Fruit fly (Drosophila melanogaster) whole organism, embryonic: ENCODE results near the gene DhpD.

Experiments
- Bgb ChIP-seq: fragments of 200-800 bp; sonication (Bioruptor generic); IDR thresholded peaks from 2 replicates; pipeline ENCODE4 v1.3.6; 2022; ENCODE audit warnings: missing biosample characterization, missing genetic modification characterization; ENCODE audit not compliant: partially characterized antibody
- CG11093 ChIP-seq: fragments of 200-800 bp; sonication (Bioruptor generic); IDR thresholded peaks from 3 replicates; pipeline ENCODE4 v1.3.6; 2022; ENCODE audit warnings: missing biosample characterization, missing genetic modification characterization
- CG12219 ChIP-seq: fragments of 200-800 bp; sonication (Bioruptor generic); optimal IDR thresholded peaks from 3 replicates; lab custom pipeline; 2018; ENCODE audit warnings: missing biosample characterization, mild to moderate bottlenecking, missing genetic modification characterization
- CG12659 ChIP-seq: fragments of 200-800 bp; sonication (Bioruptor generic); optimal IDR thresholded peaks from 3 replicates; lab custom pipeline; 2017; ENCODE audit warnings: mild to moderate bottlenecking, missing biosample characterization, missing genetic modification reagents, missing genetic modification characterization
- CG12769 ChIP-seq: fragments of 200-800 bp; sonication (Bioruptor generic); optimal IDR thresholded peaks from 2 replicates; lab custom pipeline; 2019; ENCODE audit warnings: missing biosample characterization, mild to moderate bottlenecking, missing genetic modification characterization, moderate library complexity
- CG13123 ChIP-seq: fragments of 200-800 bp; sonication (Bioruptor generic); optimal IDR thresholded peaks from 2 replicates; lab custom pipeline; 2016; ENCODE audit warnings: missing biosample characterization, missing genetic modification characterization
- CG14860 ChIP-seq: fragments of 200-800 bp; sonication (Bioruptor generic); IDR thresholded peaks from 3 replicates; pipeline ENCODE4 v1.3.6; 2022; ENCODE audit warnings: missing biosample characterization, missing genetic modification characterization; ENCODE audit not compliant: partially characterized antibody
- CG15514 ChIP-seq: fragments of 200-800 bp; sonication (Bioruptor generic); optimal IDR thresholded peaks from 3 replicates; lab custom pipeline; 2017; ENCODE audit warnings: missing biosample characterization, missing genetic modification characterization, mild to moderate bottlenecking, moderate library complexity, missing genetic modification reagents
- CG1602 ChIP-seq: fragments of 200-800 bp; sonication (Bioruptor generic); optimal IDR thresholded peaks from 3 replicates; lab custom pipeline; 2016; ENCODE audit warnings: missing biosample characterization, missing genetic modification characterization
- CG16813 ChIP-seq: fragments of 200-800 bp; sonication (Bioruptor generic); IDR thresholded peaks from 3 replicates; pipeline ENCODE4 v1.3.6; 2022; ENCODE audit warnings: missing biosample characterization, missing genetic modification characterization; ENCODE audit not compliant: partially characterized antibody
- CG1792 ChIP-seq: fragments of 200-800 bp; sonication (Bioruptor generic); optimal IDR thresholded peaks from 2 replicates; lab custom pipeline; 2016; ENCODE audit warnings: missing biosample characterization, missing genetic modification characterization
- CG18619 ChIP-seq: fragments of 200-800 bp; sonication (Bioruptor generic); optimal IDR thresholded peaks from 3 replicates; lab custom pipeline; 2017; ENCODE audit warnings: missing biosample characterization, mild to moderate bottlenecking, missing genetic modification characterization
- CG2120 ChIP-seq: fragments of 200-800 bp; sonication (Bioruptor generic); optimal IDR thresholded peaks from 3 replicates; lab custom pipeline; 2016; ENCODE audit warnings: missing biosample characterization, missing genetic modification characterization
- CG2712 ChIP-seq: fragments of 200-800 bp; optimal IDR thresholded peaks from 3 replicates; lab custom pipeline; 2019; ENCODE audit warnings: missing biosample characterization, mild to moderate bottlenecking, missing genetic modification characterization, moderate library complexity
- CG3065 ChIP-seq: fragments of 200-800 bp; sonication (Bioruptor generic); optimal IDR thresholded peaks from 2 replicates; lab custom pipeline; 2016; ENCODE audit warnings: missing biosample characterization, missing genetic modification characterization
- CG33557 ChIP-seq: fragments of 200-800 bp; sonication (Bioruptor generic); optimal IDR thresholded peaks from 2 replicates; lab custom pipeline; 2019; ENCODE audit warnings: missing biosample characterization, mild to moderate bottlenecking, missing genetic modification characterization, moderate library complexity
- CG3847 ChIP-seq: fragments of 200-800 bp; sonication (Bioruptor generic); IDR thresholded peaks from 2 replicates; pipeline ENCODE4 v1.3.6; 2022; ENCODE audit warnings: missing biosample characterization, missing genetic modification characterization
- CG4360 ChIP-seq: fragments of 200-800 bp; sonication (Bioruptor generic); IDR thresholded peaks from 2 replicates; pipeline ENCODE4 v1.3.6; 2022; ENCODE audit warnings: missing biosample characterization, missing genetic modification characterization
- CG4730 ChIP-seq: fragments of 200-800 bp; sonication (Bioruptor generic); IDR thresholded peaks from 2 replicates; pipeline ENCODE4 v1.3.6; 2022; ENCODE audit warnings: missing biosample characterization, missing genetic modification characterization
- CG6254 ChIP-seq: fragments of 200-800 bp; sonication (Bioruptor generic); optimal IDR thresholded peaks from 3 replicates; lab custom pipeline; 2017; ENCODE audit warnings: mild to moderate bottlenecking, missing biosample characterization, missing genetic modification reagents, missing genetic modification characterization
- CG6272 ChIP-seq: fragments of 200-800 bp; sonication (Bioruptor generic); IDR thresholded peaks from 2 replicates; pipeline ENCODE4 v1.3.6; 2022; ENCODE audit warnings: missing biosample characterization, missing genetic modification characterization
- CTCF ChIP-seq: fragments of 200-800 bp; sonication (Bioruptor generic); optimal IDR thresholded peaks from 2 replicates; lab custom pipeline; 2017; ENCODE audit warnings: missing biosample characterization, mild to moderate bottlenecking, missing genetic modification characterization, moderate library complexity
- Drgx ChIP-seq: fragments of 200-800 bp; sonication (Bioruptor generic); IDR thresholded peaks from 2 replicates; pipeline ENCODE4 v1.3.6; 2022; ENCODE audit warnings: missing biosample characterization, missing genetic modification characterization
- Fer2 ChIP-seq: fragments of 200-800 bp; sonication (Bioruptor generic); optimal IDR thresholded peaks from 2 replicates; lab custom pipeline; 2018; ENCODE audit warnings: missing biosample characterization, mild to moderate bottlenecking, missing genetic modification characterization, moderate library complexity
- Hr78 ChIP-seq, 2 experiments: fragments of 200-800 bp in 1 of 2; fragments of >200 bp in 1 of 2; sonication (Bioruptor generic) in 1 of 2; optimal IDR thresholded peaks; 2 replicates each; lab custom pipeline; 2017 to 2019; ENCODE audit warnings: missing biosample characterization in 2 of 2, missing genetic modification characterization in 2 of 2, mild to moderate bottlenecking in 1 of 2, moderate library complexity in 1 of 2
- MESR4 ChIP-seq: fragments of 200-800 bp; sonication (Bioruptor generic); optimal IDR thresholded peaks from 2 replicates; lab custom pipeline; 2018; ENCODE audit warnings: missing biosample characterization, mild to moderate bottlenecking, missing genetic modification characterization, moderate library complexity
- Mad ChIP-seq: fragments of 200-800 bp; sonication (Bioruptor generic); optimal IDR thresholded peaks from 2 replicates; lab custom pipeline; 2016; ENCODE audit warnings: missing biosample characterization, missing genetic modification characterization
- Meics ChIP-seq: fragments of 200-800 bp; sonication (Bioruptor generic); optimal IDR thresholded peaks from 2 replicates; lab custom pipeline; 2017; ENCODE audit warnings: missing biosample characterization, mild to moderate bottlenecking, missing genetic modification characterization
- Mes4 ChIP-seq: fragments of 200-800 bp; sonication (Bioruptor generic); optimal IDR thresholded peaks from 2 replicates; lab custom pipeline; 2016; ENCODE audit warnings: missing biosample characterization, missing genetic modification characterization
- NFAT ChIP-seq: fragments of 200-800 bp; sonication (Bioruptor generic); IDR thresholded peaks from 2 replicates; pipeline ENCODE4 v1.3.6; 2022; ENCODE audit warnings: missing biosample characterization, missing genetic modification characterization
- Pdp1 ChIP-seq, 2 experiments: fragments of 200-800 bp; sonication (Bioruptor generic); optimal IDR thresholded peaks; 3 replicates each; lab custom pipeline; 2016; ENCODE audit warnings: missing biosample characterization in 2 of 2, missing genetic modification characterization in 2 of 2, mild to moderate bottlenecking in 1 of 2, moderate library complexity in 1 of 2
- Side ChIP-seq: fragments of 200-800 bp; sonication (Bioruptor generic); optimal IDR thresholded peaks from 2 replicates; lab custom pipeline; 2016; ENCODE audit warnings: missing biosample characterization, missing genetic modification characterization
- ato ChIP-seq: fragments of 200-800 bp; sonication (Bioruptor generic); IDR thresholded peaks from 2 replicates; pipeline ENCODE4 v1.3.6; 2022; ENCODE audit warnings: missing biosample characterization, missing genetic modification characterization; ENCODE audit not compliant: partially characterized antibody
- cad ChIP-seq: fragments of >200 bp; optimal IDR thresholded peaks from 2 replicates; lab custom pipeline; 2017; ENCODE audit warnings: missing biosample characterization, missing genetic modification characterization
- cg ChIP-seq: fragments of 200-800 bp; sonication (Bioruptor generic); optimal IDR thresholded peaks from 3 replicates; lab custom pipeline; 2019; ENCODE audit warnings: missing biosample characterization, mild to moderate bottlenecking, missing genetic modification characterization, moderate library complexity
- croc ChIP-seq: fragments of 200-800 bp; sonication (Bioruptor generic); conservative IDR thresholded peaks from 3 replicates; pipeline ENCODE4 v1.3.6; 2022; ENCODE audit warnings: missing biosample characterization, missing genetic modification characterization
- danr ChIP-seq: fragments of 200-800 bp; sonication (Bioruptor generic); IDR thresholded peaks from 2 replicates; pipeline ENCODE4 v1.3.6; 2022; ENCODE audit warnings: missing biosample characterization, missing genetic modification characterization
- inv ChIP-seq: fragments of 200-800 bp; sonication (Bioruptor generic); IDR thresholded peaks from 2 replicates; pipeline ENCODE4 v1.3.6; 2022; ENCODE audit warnings: missing biosample characterization, missing genetic modification characterization; ENCODE audit not compliant: partially characterized antibody
- nerfin-2 ChIP-seq: fragments of 200-800 bp; sonication (Bioruptor generic); IDR thresholded peaks from 2 replicates; pipeline ENCODE4 v1.3.6; 2022; ENCODE audit warnings: missing biosample characterization, missing genetic modification characterization; ENCODE audit not compliant: partially characterized antibody
- org-1 ChIP-seq: fragments of 200-800 bp; sonication (Bioruptor generic); optimal IDR thresholded peaks from 2 replicates; lab custom pipeline; 2017; ENCODE audit warnings: missing biosample characterization, missing genetic modification characterization
- phol ChIP-seq: fragments of 200-800 bp; sonication (Bioruptor generic); optimal IDR thresholded peaks from 3 replicates; lab custom pipeline; 2018; ENCODE audit warnings: missing biosample characterization, mild to moderate bottlenecking, missing genetic modification characterization, moderate library complexity
- psq ChIP-seq: fragments of 200-800 bp; sonication (Bioruptor generic); optimal IDR thresholded peaks from 2 replicates; lab custom pipeline; 2017; ENCODE audit warnings: missing biosample characterization, missing genetic modification characterization
- sc ChIP-seq, 3 experiments: fragments of >200 bp in 2 of 3; fragments of 200-800 bp in 1 of 3; sonication (Bioruptor generic) in 1 of 3; optimal IDR thresholded peaks; 2 replicates in 2 of 3; 3 replicates in 1 of 3; lab custom pipeline; 2017; ENCODE audit warnings: mild to moderate bottlenecking in 1 of 3, missing biosample characterization in 1 of 3, missing genetic modification characterization in 1 of 3, missing genetic modification reagents in 1 of 3
- sens ChIP-seq: fragments of 200-800 bp; sonication (Bioruptor generic); peaks from one replicate; lab custom pipeline; 2016; ENCODE audit warnings: missing biosample characterization, missing genetic modification characterization
- sob ChIP-seq: fragments of 200-800 bp; sonication (Bioruptor generic); IDR thresholded peaks from 2 replicates; pipeline ENCODE4 v1.3.6; 2022; ENCODE audit warnings: missing biosample characterization, missing genetic modification characterization
- tgo ChIP-seq: fragments of 200-800 bp; sonication (Bioruptor generic); IDR thresholded peaks from 3 replicates; pipeline ENCODE4 v1.3.6; 2022; ENCODE audit warnings: missing biosample characterization, missing genetic modification characterization
- trh ChIP-seq: fragments of 200-800 bp; sonication (Bioruptor generic); optimal IDR thresholded peaks from 2 replicates; lab custom pipeline; 2016; ENCODE audit warnings: missing biosample characterization, missing genetic modification characterization
- unpg ChIP-seq: fragments of 200-800 bp; sonication (Bioruptor generic); optimal IDR thresholded peaks from 3 replicates; lab custom pipeline; 2018; ENCODE audit warnings: missing biosample characterization, mild to moderate bottlenecking, missing genetic modification characterization, moderate library complexity
- wek ChIP-seq: fragments of 200-800 bp; sonication (Bioruptor generic); optimal IDR thresholded peaks from 3 replicates; lab custom pipeline; 2018; ENCODE audit warnings: missing biosample characterization, mild to moderate bottlenecking, missing genetic modification characterization, moderate library complexity
- wor ChIP-seq: fragments of 200-800 bp; sonication (Bioruptor generic); IDR thresholded peaks from 2 replicates; pipeline ENCODE4 v1.3.6; 2022; ENCODE audit warnings: missing biosample characterization, missing genetic modification characterization

Gene DhpD

dm6 chr3R:4214038-4214437 is 15.0 kb downstream of the DhpD start (continued):
- TF ChIP-seq CG4360 = peak; percentile 68
- no peak for TF ChIP-seq CG33557 (GFP tag; lab: Kevin White, UChicago)
- peak; percentile 61 for TF ChIP-seq CG18619 (GFP tag; lab: Kevin White, UChicago)
- TF ChIP-seq CG3065 (GFP tag; lab: Kevin White, UChicago) = no peak
- peak; percentile 95 for TF ChIP-seq sens (GFP tag; lab: Kevin White, UChicago)
- TF ChIP-seq Hr78 (GFP tag; optimal IDR thresholded peaks at IDR 0.05; lab: Kevin White, UChicago) = peak in 1 of 2 experiments; percentile 78
- peak; percentile 75 for TF ChIP-seq unpg (GFP tag; lab: Kevin White, UChicago)
- peak; percentile 86 for TF ChIP-seq CG12769 (tag; lab: Kevin White, UChicago)
- no peak for TF ChIP-seq nerfin-2 (GFP tag; lab: Robert Waterston, UW)
- peak; percentile 76 for TF ChIP-seq CG12659 (GFP tag; lab: Kevin White, UChicago)
- TF ChIP-seq CG12219 (GFP tag; lab: Kevin White, UChicago) = peak; percentile 73
- TF ChIP-seq phol (tag; lab: Kevin White, UChicago) = peak; percentile 77
- no peak for TF ChIP-seq Bgb
- TF ChIP-seq Fer2 (tag; lab: Kevin White, UChicago) = no peak
- peak; percentile 48 for TF ChIP-seq CG15514 (GFP tag; lab: Kevin White, UChicago)
- TF ChIP-seq org-1 = peak; percentile 63
- TF ChIP-seq trh (GFP tag; lab: Kevin White, UChicago) = peak; percentile 1
- TF ChIP-seq MESR4 (GFP tag; lab: Kevin White, UChicago) = no peak
- peak; percentile 94 for TF ChIP-seq Drgx (GFP tag; lab: Robert Waterston, UW)
- peak; percentile 69 for TF ChIP-seq Side (GFP tag; lab: Kevin White, UChicago)
- TF ChIP-seq Mes4 (GFP tag; lab: Kevin White, UChicago) = peak; percentile 56
- TF ChIP-seq cg = no peak
- peak; percentile 57 for TF ChIP-seq Meics
- peak; percentile 75 for TF ChIP-seq CG4730 (GFP tag; lab: Robert Waterston, UW)
- peak; percentile 90 for TF ChIP-seq tgo
- no peak for TF ChIP-seq CG16813
- peak; percentile 83 for TF ChIP-seq CG6272 (GFP tag; lab: Robert Waterston, UW)
- TF ChIP-seq CG1602 = peak; percentile 65
- TF ChIP-seq sob = peak; percentile 87
- no peak for TF ChIP-seq CG14860
- TF ChIP-seq inv (GFP tag; lab: Robert Waterston, UW) = no peak
- TF ChIP-seq wor (GFP tag; lab: Robert Waterston, UW) = peak; percentile 80
- peak; percentile 60 for TF ChIP-seq CG2120 (GFP tag; lab: Kevin White, UChicago)
- TF ChIP-seq CG2712 (tag; lab: Kevin White, UChicago) = peak; percentile 79
- TF ChIP-seq cad (GFP tag; lab: Kevin White, UChicago) = no peak
- TF ChIP-seq psq = no peak
- peak; percentile 71 to 73 for TF ChIP-seq Pdp1 (GFP tag; optimal IDR thresholded peaks at IDR 0.05; lab: Kevin White, UChicago)
- TF ChIP-seq ato (GFP tag; lab: Robert Waterston, UW) = no peak
- peak; percentile 80 for TF ChIP-seq CG3847 (GFP tag; lab: Robert Waterston, UW)
- peak; percentile 82 for TF ChIP-seq CG11093 (GFP tag; lab: Robert Waterston, UW)
- peak; percentile 73 for TF ChIP-seq danr (GFP tag; lab: Robert Waterston, UW)
- TF ChIP-seq wek (GFP tag; lab: Kevin White, UChicago) = peak; percentile 37
- TF ChIP-seq sc (optimal IDR thresholded peaks at IDR 0.05; lab: Kevin White, UChicago) = no peak
- peak; percentile 65 for TF ChIP-seq sc (GFP tag; optimal IDR thresholded peaks at IDR 0.05; lab: Kevin White, UChicago)
- TF ChIP-seq NFAT (GFP tag; lab: Robert Waterston, UW) = peak; percentile 68
- peak; percentile 46 for TF ChIP-seq CG1792 (GFP tag; lab: Kevin White, UChicago)
- TF ChIP-seq croc = peak; percentile 74
- peak; percentile 31 for TF ChIP-seq CTCF (GFP tag; lab: Kevin White, UChicago)
- TF ChIP-seq CG6254 (GFP tag; lab: Kevin White, UChicago) = peak; percentile 60
- peak; percentile 26 for TF ChIP-seq CG13123
- peak; percentile 29 for TF ChIP-seq Mad
